Worm (Caenorhabditis elegans): ENCODE data around the gene srt-11.

srt-11 gene

ce11 chrII:14801086-14801531 lies 4.7 kb upstream of the srt-11 start:
- TF ChIP-seq let-607 (tag; optimal IDR thresholded peaks at IDR 0.05) = peak in 1 of 2 experiments; percentile 55
- TF ChIP-seq madf-8 (GFP tag; conservative IDR thresholded peaks at IDR 0.05) = peak; percentile 72
- no peak for TF ChIP-seq F57A8.1 (GFP tag; optimal IDR thresholded peaks at IDR 0.05)
- no peak for TF ChIP-seq tlf-1 (GFP tag; optimal IDR thresholded peaks at IDR 0.05)
- no peak for TF ChIP-seq nhr-90 (tag; optimal IDR thresholded peaks at IDR 0.05)
- no peak for TF ChIP-seq let-526 (GFP tag; IDR thresholded peaks at IDR 0.05)
- no peak for TF ChIP-seq attf-6 (GFP tag; IDR thresholded peaks at IDR 0.05)
- peak; percentile 87 for TF ChIP-seq lsl-1 (GFP tag; optimal IDR thresholded peaks at IDR 0.05)
- TF ChIP-seq K12H6.12 (tag; optimal IDR thresholded peaks at IDR 0.05) = peak; percentile 30
- peak; percentile 91 for TF ChIP-seq xnd-1 (tag; optimal IDR thresholded peaks at IDR 0.05)
- peak; percentile 52; the same call in 1 of the 2 replicates for TF ChIP-seq D2030.7 (GFP tag; IDR thresholded peaks at IDR 0.05)
- peak; percentile 57 for TF ChIP-seq rpc-1 (optimal IDR thresholded peaks at IDR 0.05)
- peak; percentile 48 for TF ChIP-seq rpc-1 (tag; optimal IDR thresholded peaks at IDR 0.05)
- TF ChIP-seq lin-26 (GFP tag; IDR thresholded peaks at IDR 0.05) = no peak
- peak; percentile 62 for TF ChIP-seq B0261.1 (tag; optimal IDR thresholded peaks at IDR 0.05)
- TF ChIP-seq B0035.1 (tag; optimal IDR thresholded peaks at IDR 0.05) = no peak
- 0 out of 2 replicates have a peak, but pooled peaks have one; percentile 34 for TF ChIP-seq pbrm-1 (GFP tag; IDR thresholded peaks at IDR 0.05)
- peak; percentile 85 for TF ChIP-seq mcd-1 (GFP tag; IDR thresholded peaks at IDR 0.05)
- TF ChIP-seq ztf-18 (tag; optimal IDR thresholded peaks at IDR 0.05) = no peak
- TF ChIP-seq atf-7 (tag; optimal IDR thresholded peaks at IDR 0.05) = no peak
- 0 out of 2 replicates have a peak, but pooled peaks have one; percentile 20 for TF ChIP-seq madf-3 (GFP tag; IDR thresholded peaks at IDR 0.05)
- no peak for TF ChIP-seq Y67H2A.10 (GFP tag; conservative IDR thresholded peaks at IDR 0.05)
- no peak for TF ChIP-seq sea-2 (GFP tag; IDR thresholded peaks at IDR 0.05)
- TF ChIP-seq egl-18 (GFP tag; IDR thresholded peaks at IDR 0.05) = peak; percentile 70; the same call in 1 of the 2 replicates
- 0 out of 2 replicates have a peak, but pooled peaks have one; percentile 32 for TF ChIP-seq C06A6.2 (GFP tag; conservative IDR thresholded peaks at IDR 0.05)
- peak; percentile 50 for TF ChIP-seq gei-17 (GFP tag; optimal IDR thresholded peaks at IDR 0.05)
- no peak for TF ChIP-seq F22D6.2 (tag; optimal IDR thresholded peaks at IDR 0.05)
- TF ChIP-seq nfya-1 (tag; optimal IDR thresholded peaks at IDR 0.05; ENCODE audit: borderline replicate concordance, insufficient read depth) = no peak
- 0 out of 2 replicates have a peak, but pooled peaks have one; percentile 53 for TF ChIP-seq ekl-4 (GFP tag; IDR thresholded peaks at IDR 0.05)
- TF ChIP-seq K11D2.4 (GFP tag; IDR thresholded peaks at IDR 0.05) = peak; percentile 37; the same call in 1 of the 2 replicates
- TF ChIP-seq nfyb-1 (GFP tag; IDR thresholded peaks at IDR 0.05) = peak; percentile 73
- TF ChIP-seq hmg-20 (GFP tag; IDR thresholded peaks at IDR 0.05) = no peak
- TF ChIP-seq pha-4 (tag; optimal IDR thresholded peaks at IDR 0.05) = no peak
- peak in 1 of 3 experiments; percentile 61 for TF ChIP-seq lin-35 (GFP tag; optimal IDR thresholded peaks at IDR 0.05)
- TF ChIP-seq tbp1 (GFP tag; optimal IDR thresholded peaks at IDR 0.05) = peak; percentile 78
- peak; percentile 88 for TF ChIP-seq F33H1.4 (GFP tag; IDR thresholded peaks at IDR 0.05)
- peak; percentile 43; the same call in 1 of the 2 replicates for TF ChIP-seq hmg-1.2 (GFP tag; IDR thresholded peaks at IDR 0.05)
- peak; percentile 86 for TF ChIP-seq ZK185.1 (tag; optimal IDR thresholded peaks at IDR 0.05; ENCODE audit: poor library complexity, severe bottlenecking)
- TF ChIP-seq ztf-26 (tag; optimal IDR thresholded peaks at IDR 0.05) = peak; percentile 36
- no peak for TF ChIP-seq snpc-1.1 (tag; optimal IDR thresholded peaks at IDR 0.05; ENCODE audit: insufficient read depth)
- peak; percentile 69 for TF ChIP-seq lin-40 (tag; optimal IDR thresholded peaks at IDR 0.05)
- TF ChIP-seq cebp-1 (GFP tag; IDR thresholded peaks at IDR 0.05) = peak; percentile 68
- TF ChIP-seq cebp-1 (tag; optimal IDR thresholded peaks at IDR 0.05) = peak; percentile 85
- no peak for TF ChIP-seq ztf-6 (GFP tag; IDR thresholded peaks at IDR 0.05)
- 0 out of 2 replicates have a peak, but pooled peaks have one; percentile 31 for TF ChIP-seq zfh-2 (GFP tag; conservative IDR thresholded peaks at IDR 0.05)
- TF ChIP-seq snpc-3.4 (tag; optimal IDR thresholded peaks at IDR 0.05) = no peak
- peak; percentile 49 for TF ChIP-seq him-1 (tag; optimal IDR thresholded peaks at IDR 0.05)
- peak; percentile 53; the same call in 1 of the 2 replicates for TF ChIP-seq dox-1 (GFP tag; IDR thresholded peaks at IDR 0.05)

Data from whole organism, young adult.